Worm (Caenorhabditis elegans): ENCODE results near the gene Y54G2A.45.

DNA sequence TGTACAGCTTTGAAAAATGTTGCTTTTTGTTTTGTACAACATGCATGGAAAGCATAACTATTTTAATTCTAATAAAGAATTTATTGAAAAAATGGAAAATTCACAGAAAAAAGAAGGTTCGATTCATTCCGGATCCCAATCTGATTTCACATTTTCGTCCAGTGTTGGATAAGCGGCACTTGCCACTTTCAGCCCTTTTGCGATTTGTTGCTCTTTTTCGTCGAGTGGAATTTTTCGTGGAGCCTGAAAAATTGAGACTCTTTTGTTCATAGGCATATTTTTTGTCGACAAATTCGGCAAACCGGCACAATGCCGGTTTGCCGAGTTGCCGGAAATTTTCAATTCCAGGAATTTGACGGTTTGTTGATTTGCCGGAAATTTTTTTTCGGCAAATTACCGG lies 46.0 kb downstream of the Y54G2A.45 start:
- TF ChIP-seq unc-62 (GFP tag; optimal IDR thresholded peaks at IDR 0.05) = no peak
- TF ChIP-seq lsy-2 (tag; optimal IDR thresholded peaks at IDR 0.05) = no peak
- TF ChIP-seq ceh-43 (GFP tag; optimal IDR thresholded peaks at IDR 0.05) = no peak
- TF ChIP-seq elt-3 (tag; optimal IDR thresholded peaks at IDR 0.05) = no peak
- TF ChIP-seq sptf-1 (tag; optimal IDR thresholded peaks at IDR 0.05) = no peak
- no peak for TF ChIP-seq zip-8 (tag; optimal IDR thresholded peaks at IDR 0.05)
- no peak for TF ChIP-seq sem-2 (GFP tag; optimal IDR thresholded peaks at IDR 0.05)
- no peak for TF ChIP-seq mls-2 (tag; optimal IDR thresholded peaks at IDR 0.05)
- TF ChIP-seq pha-4 (tag; optimal IDR thresholded peaks at IDR 0.05) = no peak
- no peak for TF ChIP-seq M03D4.4 (tag; optimal IDR thresholded peaks at IDR 0.05)

Measured in whole organism, mixed stage, embryonic.